Worm (Caenorhabditis elegans) whole organism, L4/young adult: ENCODE data around the gene kvs-5.

Experiments used
- W03F9.2 ChIP-seq: fragments of 150-350 bp; optimal IDR thresholded peaks from 2 replicates; lab custom pipeline; 2014; ENCODE audit warnings: missing biosample characterization, missing genetic modification characterization
- dao-5 ChIP-seq: sonication (generic microtip); optimal IDR thresholded peaks from 2 replicates; lab custom pipeline; 2016; ENCODE audit warnings: missing genotype, missing genetic modification characterization, moderate library complexity, missing compliant biosample characterization
- him-1 ChIP-seq: sonication (generic microtip); optimal IDR thresholded peaks from 2 replicates; lab custom pipeline; 2016; ENCODE audit warnings: missing genotype, missing genetic modification reagents, missing genetic modification characterization, missing compliant biosample characterization

The kvs-5 gene

DNA sequence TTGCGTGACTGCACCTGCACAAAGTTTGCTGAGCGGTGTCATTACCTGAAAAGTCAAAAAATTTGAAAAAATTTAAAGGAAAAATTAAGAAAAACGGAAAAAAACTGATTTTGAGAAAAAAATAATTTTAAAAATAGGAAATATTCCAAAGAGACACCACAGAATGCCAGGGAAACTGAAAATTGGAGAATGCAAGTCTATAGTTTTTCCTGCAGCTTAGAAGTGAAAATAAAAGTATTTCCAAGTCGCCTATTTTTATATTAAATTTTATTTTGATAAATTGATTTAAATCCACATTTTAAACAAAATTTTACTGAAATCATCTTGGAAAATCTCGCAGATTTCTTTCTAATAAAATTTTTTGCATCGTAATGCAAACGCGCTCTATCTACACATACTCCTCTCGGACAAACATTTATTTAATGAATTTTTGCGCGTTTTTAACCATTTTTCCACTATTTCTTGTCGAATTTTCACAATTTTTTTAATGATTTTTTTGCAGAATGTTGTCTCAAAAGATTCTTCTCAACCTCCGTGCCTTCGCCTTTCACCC, 60.0 kb downstream of the kvs-5 start, which contains the start of the genes F56B3.11 and ech-5:
Gene F56B3.11, minus strand, starts transcription at position 51 of the 553 bp plus-strand sequence.
Gene ech-5, plus strand, starts transcription at position 503 of the 553 bp plus-strand sequence.
- no peak for TF ChIP-seq dao-5 (tag; lab: Kevin White, UChicago)
- peak; percentile 6 for TF ChIP-seq him-1 (tag; lab: Kevin White, UChicago)
- peak; percentile 80 for TF ChIP-seq W03F9.2

DNA sequence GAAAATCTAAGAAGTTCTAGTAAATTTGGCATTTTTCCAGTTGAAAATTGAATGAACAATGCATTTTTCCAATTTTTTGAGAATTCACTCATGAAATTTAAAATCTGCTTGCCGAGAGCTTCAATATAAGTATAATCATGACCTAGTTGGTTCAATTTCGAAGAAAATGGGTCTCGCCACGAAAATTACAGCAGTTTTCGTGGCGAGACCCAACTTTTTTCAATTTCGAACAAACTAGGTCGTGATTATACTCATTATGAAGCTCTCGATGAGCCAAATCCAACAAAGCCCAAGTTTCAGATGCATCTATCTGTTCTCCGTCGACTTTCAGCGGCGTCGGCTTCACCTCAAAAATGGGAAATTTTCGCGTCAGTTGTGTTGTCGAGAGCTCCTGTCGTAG, 64.0 kb downstream of the kvs-5 start, which contains the start of gene mrpl-46:
Gene mrpl-46, plus strand, starts transcription at position 301 of the 400 bp plus-strand sequence.
- TF ChIP-seq dao-5 (tag; lab: Kevin White, UChicago), result no peak
- TF ChIP-seq him-1 (tag; lab: Kevin White, UChicago), result no peak
- TF ChIP-seq W03F9.2, result no peak

DNA sequence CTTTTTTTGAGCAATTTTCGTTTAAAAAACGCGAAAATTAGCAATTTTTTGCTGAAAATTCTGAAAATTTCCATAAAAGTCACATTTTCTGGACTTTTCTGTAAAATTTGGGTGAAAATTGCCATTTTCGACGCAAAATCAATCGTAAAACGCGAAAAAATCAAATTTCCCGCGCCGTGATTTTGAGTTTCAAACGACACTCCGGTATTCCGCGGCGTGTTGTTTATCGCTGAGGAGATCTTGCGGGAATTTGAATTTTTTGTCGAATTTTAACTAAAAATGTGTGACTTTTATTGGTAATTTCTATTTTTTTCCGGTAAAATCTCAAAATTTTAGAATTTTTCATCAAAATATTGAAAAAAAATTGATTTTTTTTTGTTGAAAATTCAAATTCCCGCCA, 64.6 kb downstream of the kvs-5 start:
- no peak for TF ChIP-seq him-1 (tag; lab: Kevin White, UChicago)
- TF ChIP-seq W03F9.2, result no peak
- no peak for TF ChIP-seq dao-5 (tag; lab: Kevin White, UChicago)
